Fruit fly (Drosophila melanogaster): ENCODE results near the gene CG9588.

DNA sequence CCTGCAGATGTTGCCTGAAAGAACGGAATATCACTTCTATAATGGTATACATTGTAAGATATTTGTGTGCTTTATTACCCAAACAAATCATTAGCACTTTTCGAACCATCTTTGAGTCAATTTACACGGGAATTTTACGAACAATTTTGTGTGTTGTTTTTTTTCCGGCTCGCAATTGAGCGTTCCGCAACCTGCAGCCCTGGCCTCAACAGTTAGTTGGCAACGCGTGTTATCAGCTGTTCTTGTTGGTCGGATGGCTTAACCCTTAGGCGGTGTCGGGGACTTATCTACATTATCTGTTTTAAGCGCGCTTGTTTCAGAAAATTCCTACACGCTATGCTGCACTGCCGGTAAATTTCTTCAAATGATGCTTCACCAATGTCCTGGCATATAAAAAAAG is 34.2 kb upstream of the CG9588 start:
- peak; percentile 12; the same call in 1 of the 2 replicates for TF ChIP-seq nerfin-2 (GFP tag; IDR thresholded peaks at IDR 0.05; ENCODE audit: partially characterized antibody)
- no peak for TF ChIP-seq CG5180 (GFP tag; optimal IDR thresholded peaks at IDR 0.05)
